Worm (Caenorhabditis elegans) whole organism, midembryonic: ENCODE measurements around the gene C17H11.2.

ENCODE experiments used
- T22C8.4 ChIP-seq: fragments of 200-800 bp; sonication (Bioruptor generic); IDR thresholded peaks from 2 replicates; pipeline ENCODE4 v1.3.6; 2022; ENCODE audit warnings: missing genetic modification characterization, missing compliant biosample characterization
- cog-1 ChIP-seq: sonication (generic microtip); optimal IDR thresholded peaks from 2 replicates; lab custom pipeline; 2016; ENCODE audit warnings: missing genetic modification characterization, missing compliant biosample characterization
- flt-1 ChIP-seq: fragments of 200-800 bp; sonication (Bioruptor generic); IDR thresholded peaks from 2 replicates; pipeline ENCODE4 v1.3.6; 2022; ENCODE audit warnings: missing genetic modification characterization, missing compliant biosample characterization
- klf-2 ChIP-seq: fragments of 200-800 bp; sonication (Bioruptor generic); conservative IDR thresholded peaks from 2 replicates; pipeline ENCODE4 v1.3.6; 2022; ENCODE audit warnings: missing genetic modification reagents, missing genetic modification characterization, missing compliant biosample characterization
- tab-1 ChIP-seq: fragments of 200-800 bp; sonication (Bioruptor generic); IDR thresholded peaks from 2 replicates; pipeline ENCODE4 v1.3.6; 2022; ENCODE audit warnings: missing genetic modification characterization, missing compliant biosample characterization
- ztf-23 ChIP-seq: fragments of 200-800 bp; sonication (Bioruptor generic); IDR thresholded peaks from 2 replicates; pipeline ENCODE4 v1.3.6; 2022; ENCODE audit warnings: missing genetic modification reagents, missing genetic modification characterization, missing compliant biosample characterization

DNA sequence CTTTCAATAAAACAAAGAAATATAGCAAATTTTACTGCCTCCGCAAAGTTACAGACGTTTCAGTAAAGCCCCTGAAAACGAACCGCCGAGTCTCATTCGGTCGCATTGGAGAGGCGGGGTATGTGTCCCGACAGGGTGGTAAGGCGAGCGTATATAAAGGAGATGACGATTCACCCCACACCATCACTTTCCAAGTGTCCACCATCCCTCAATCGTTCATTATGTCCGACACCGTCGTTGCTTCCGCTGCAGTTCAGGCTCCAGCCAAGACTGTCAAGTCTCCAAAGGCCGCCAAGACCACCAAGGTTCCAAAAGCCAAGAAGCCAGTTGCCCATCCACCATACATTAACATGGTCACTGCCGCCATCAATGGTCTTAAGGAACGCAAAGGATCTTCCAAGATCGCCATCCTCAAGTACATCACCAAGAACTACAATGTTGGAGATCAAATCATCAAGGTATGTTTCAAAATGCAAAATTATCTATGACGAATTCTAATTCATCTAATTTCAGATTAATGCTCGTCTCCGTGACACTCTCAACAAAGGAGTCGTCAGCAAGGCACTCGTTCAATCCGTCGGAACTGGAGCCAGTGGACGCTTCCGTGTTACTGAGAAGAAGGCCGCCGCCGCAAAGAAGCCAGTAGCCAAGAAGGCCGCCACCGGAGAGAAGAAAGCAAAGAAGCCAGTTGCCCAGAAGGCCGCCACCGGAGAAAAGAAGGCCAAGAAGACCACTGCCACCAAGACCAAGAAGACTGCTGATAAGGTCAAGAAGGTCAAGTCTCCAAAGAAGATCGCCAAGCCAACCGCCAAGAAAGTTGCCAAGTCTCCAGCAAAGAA is 10.5 kb upstream of the C17H11.2 start, which contains the start of gene hil-3:
- no peak for TF ChIP-seq tab-1 (GFP tag; lab: Robert Waterston, UW)
- TF ChIP-seq klf-2 (GFP tag; lab: Robert Waterston, UW): 0 out of 2 replicates have a peak, but pooled peaks have one; percentile 36
- no peak for TF ChIP-seq T22C8.4 (GFP tag; lab: Robert Waterston, UW)
- peak; percentile 15 for TF ChIP-seq cog-1 (tag; lab: Kevin White, UChicago)
- TF ChIP-seq flt-1: no peak
- TF ChIP-seq ztf-23 (GFP tag; lab: Robert Waterston, UW): 0 out of 2 replicates have a peak, but pooled peaks have one; percentile 33
